Fruit fly (Drosophila melanogaster): ENCODE measurements around the gene CG9399.

CG9399 gene

dm6 chr3R:9559413-9560014 is 14.5 kb downstream of the CG9399 start, which contains the start of the genes AP-1mu and MBD-like (continued):
- peak; percentile 56 for TF ChIP-seq slp2 (GFP tag; optimal IDR thresholded peaks at IDR 0.05)
- no peak for TF ChIP-seq sim (GFP tag; IDR thresholded peaks at IDR 0.05)
- peak; percentile 78 for TF ChIP-seq MESR4 (GFP tag; optimal IDR thresholded peaks at IDR 0.05)
- TF ChIP-seq Ssrp (tag; optimal IDR thresholded peaks at IDR 0.05), result peak; percentile 54
- TF ChIP-seq HLH4C (GFP tag; IDR thresholded peaks at IDR 0.05; ENCODE audit: partially characterized antibody), result no peak
- peak; percentile 26 for TF ChIP-seq fd96Cb (tag; optimal IDR thresholded peaks at IDR 0.05)
- TF ChIP-seq CG5245 (GFP tag; optimal IDR thresholded peaks at IDR 0.05), result no peak
- TF ChIP-seq bigmax (GFP tag; optimal IDR thresholded peaks at IDR 0.05), result no peak
- TF ChIP-seq cad (GFP tag; optimal IDR thresholded peaks at IDR 0.05), result no peak
- peak; percentile 11 for TF ChIP-seq Fer2 (tag; optimal IDR thresholded peaks at IDR 0.05)
- no peak for TF ChIP-seq CG6654 (GFP tag; optimal IDR thresholded peaks at IDR 0.05)
- 0 out of 2 replicates have a peak, but pooled peaks have one; percentile 34 for TF ChIP-seq chm (GFP tag; IDR thresholded peaks at IDR 0.05)
- TF ChIP-seq stc (GFP tag; IDR thresholded peaks at IDR 0.05), result no peak
- TF ChIP-seq CG7928 (GFP tag; optimal IDR thresholded peaks at IDR 0.05), result peak; percentile 6
- no peak for TF ChIP-seq ac (GFP tag; optimal IDR thresholded peaks at IDR 0.05)
- TF ChIP-seq Atf3 (GFP tag; optimal IDR thresholded peaks at IDR 0.05), result peak; percentile 65
- TF ChIP-seq Vsx1 (GFP tag; optimal IDR thresholded peaks at IDR 0.05), result no peak
- TF ChIP-seq CG43689 (GFP tag; IDR thresholded peaks at IDR 0.05), result no peak
- peak; percentile 81 for TF ChIP-seq CG14710 (tag; optimal IDR thresholded peaks at IDR 0.05)
- TF ChIP-seq B-H1 (GFP tag; IDR thresholded peaks at IDR 0.05), result peak; percentile 47; the same call in 2 of the 3 replicates
- TF ChIP-seq CG11247 (GFP tag; IDR thresholded peaks at IDR 0.05), result 0 out of 2 replicates have a peak, but pooled peaks have one; percentile 47
- TF ChIP-seq pros (GFP tag; optimal IDR thresholded peaks at IDR 0.05), result no peak
- TF ChIP-seq CG4360 (GFP tag; IDR thresholded peaks at IDR 0.05), result peak; percentile 99
- no peak for TF ChIP-seq CG14050 (GFP tag; IDR thresholded peaks at IDR 0.05)
- TF ChIP-seq so (GFP tag; IDR thresholded peaks at IDR 0.05), result no peak
- TF ChIP-seq Oaz (GFP tag; IDR thresholded peaks at IDR 0.05), result no peak
- TF ChIP-seq yki (optimal IDR thresholded peaks at IDR 0.05), result no peak
- peak; percentile 62 for TF ChIP-seq Nf-YC (tag; optimal IDR thresholded peaks at IDR 0.05)
- TF ChIP-seq CG12744 (GFP tag; optimal IDR thresholded peaks at IDR 0.05), result no peak
- peak; percentile 45 for TF ChIP-seq CG10979 (tag; optimal IDR thresholded peaks at IDR 0.05)
- TF ChIP-seq CG3065 (GFP tag; optimal IDR thresholded peaks at IDR 0.05), result no peak
- no peak for TF ChIP-seq abd-A (tag; optimal IDR thresholded peaks at IDR 0.05)
- no peak for TF ChIP-seq CG18011 (GFP tag; optimal IDR thresholded peaks at IDR 0.05)
- TF ChIP-seq prd (optimal IDR thresholded peaks at IDR 0.05), result no peak
- TF ChIP-seq prd (GFP tag; IDR thresholded peaks at IDR 0.05), result peak; percentile 77
- peak; percentile 50 for TF ChIP-seq fu2 (GFP tag; optimal IDR thresholded peaks at IDR 0.05)
- TF ChIP-seq pb (GFP tag; optimal IDR thresholded peaks at IDR 0.05), result peak; percentile 9
- TF ChIP-seq Mes4 (GFP tag; optimal IDR thresholded peaks at IDR 0.05), result peak; percentile 31
- TF ChIP-seq CG2712 (tag; optimal IDR thresholded peaks at IDR 0.05), result peak; percentile 71
- TF ChIP-seq CG17912 (GFP tag; optimal IDR thresholded peaks at IDR 0.05), result peak; percentile 33
- no peak for TF ChIP-seq tna (GFP tag; IDR thresholded peaks at IDR 0.05; ENCODE audit: partially characterized antibody)
- no peak for TF ChIP-seq wdn (GFP tag; IDR thresholded peaks at IDR 0.05)
- no peak for TF ChIP-seq gsb (GFP tag; IDR thresholded peaks at IDR 0.05)
- TF ChIP-seq CG10209 (GFP tag; optimal IDR thresholded peaks at IDR 0.05), result peak; percentile 67
- TF ChIP-seq CG11085 (GFP tag; IDR thresholded peaks at IDR 0.05), result no peak
- peak; percentile 40; the same call in 1 of the 2 replicates for TF ChIP-seq HLH3B (GFP tag; IDR thresholded peaks at IDR 0.05)
- TF ChIP-seq lola (GFP tag; optimal IDR thresholded peaks at IDR 0.05), result peak in 1 of 3 experiments; percentile 62
- peak; percentile 76 for TF ChIP-seq Max (GFP tag; optimal IDR thresholded peaks at IDR 0.05)
- TF ChIP-seq CG12236 (GFP tag; optimal IDR thresholded peaks at IDR 0.05), result peak; percentile 30
- TF ChIP-seq pita (GFP tag; optimal IDR thresholded peaks at IDR 0.05), result no peak
- TF ChIP-seq CG12219 (GFP tag; optimal IDR thresholded peaks at IDR 0.05), result no peak

Measured in whole organism, embryonic.